Fruit fly (Drosophila melanogaster): ENCODE results near the gene CG42717.

DNA sequence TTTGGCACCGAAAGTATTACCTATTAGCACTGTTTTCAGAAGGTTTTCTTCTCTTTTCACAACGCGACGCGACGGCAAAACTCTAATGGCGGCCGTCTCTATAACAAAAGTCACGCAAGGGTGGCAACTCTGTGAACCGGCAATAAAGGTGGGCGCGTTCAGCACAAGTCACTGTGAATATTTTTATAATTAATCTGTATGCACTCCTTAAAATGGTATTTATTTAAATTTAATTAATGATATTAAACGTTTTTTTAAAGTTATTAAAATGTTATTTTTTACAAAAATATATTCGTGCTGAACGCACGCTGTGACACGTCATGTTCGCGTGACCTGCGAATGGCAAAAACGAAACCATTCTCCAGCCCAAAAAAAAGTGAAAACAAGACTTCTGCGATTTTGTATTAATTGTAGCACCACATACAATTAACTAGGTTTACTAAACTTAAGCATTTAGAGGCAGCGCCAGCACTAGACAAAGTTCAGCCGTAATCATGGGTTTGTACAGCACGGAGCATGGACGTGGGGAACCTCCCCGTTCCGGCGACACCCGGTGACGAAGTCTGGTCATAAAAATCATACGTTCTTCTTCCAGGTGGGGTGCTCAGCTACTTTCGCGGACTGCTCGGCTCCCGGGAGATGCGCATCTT, 50.1 kb downstream of the CG42717 start, which contains the start of the genes brm and Arl1:
- TF ChIP-seq ttk (optimal IDR thresholded peaks at IDR 0.05) (no peak), h (optimal IDR thresholded peaks at IDR 0.05) (no peak), Sin3A (optimal IDR thresholded peaks at IDR 0.05) (no peak)
